Fruit fly (Drosophila melanogaster): ENCODE measurements around the gene CG9286.
A peak's percentile ranks its signal among the peaks of the same experiment; 100 is the strongest.

- TF ChIP-seq Ets96B (tag; optimal IDR thresholded peaks at IDR 0.05) (no peak), vri (GFP tag; optimal IDR thresholded peaks at IDR 0.05) (no peak), fkh (GFP tag; optimal IDR thresholded peaks at IDR 0.05) (no peak), Lpt (GFP tag; optimal IDR thresholded peaks at IDR 0.05) (peak; percentile 19), CG6808 (GFP tag; optimal IDR thresholded peaks at IDR 0.05) (no peak), Hr38 (GFP tag; optimal IDR thresholded peaks at IDR 0.05) (no peak), Ets21C (GFP tag; optimal IDR thresholded peaks at IDR 0.05) (no peak), Gug (GFP tag; IDR thresholded peaks at IDR 0.05) (no peak), CG11902 (GFP tag; optimal IDR thresholded peaks at IDR 0.05) (no peak), ss (GFP tag; optimal IDR thresholded peaks at IDR 0.05) (no peak), pdm3 (GFP tag; optimal IDR thresholded peaks at IDR 0.05) (no peak)
Observed at dm6 chr3R:13807330-13807729, 26.6 kb downstream of the CG9286 start.
